Fruit fly (Drosophila melanogaster): ENCODE measurements around the gene slp2.

slp2 gene

dm6 chr2L:3832249-3832675 lies 4.4 kb upstream of the slp2 start (continued):
- TF ChIP-seq croc (GFP tag; conservative IDR thresholded peaks at IDR 0.05) (peak; percentile 98), gcm2 (GFP tag; optimal IDR thresholded peaks at IDR 0.05) (peak; percentile 95), ham (GFP tag; IDR thresholded peaks at IDR 0.05) (0 out of 2 replicates have a peak, but pooled peaks have one; percentile 28), NK7.1 (GFP tag; optimal IDR thresholded peaks at IDR 0.05) (peak; percentile 94), Ssrp (tag; optimal IDR thresholded peaks at IDR 0.05) (peak; percentile 97), Sry-δ (GFP tag; optimal IDR thresholded peaks at IDR 0.05) (peak; percentile 70), TFAM (GFP tag; optimal IDR thresholded peaks at IDR 0.05) (peak; percentile 92), B-H2 (GFP tag; optimal IDR thresholded peaks at IDR 0.05) (peak; percentile 61), NC2β (GFP tag; optimal IDR thresholded peaks at IDR 0.05) (peak; percentile 98), H2.0 (GFP tag; IDR thresholded peaks at IDR 0.05) (peak; percentile 95), CG1832 (GFP tag; optimal IDR thresholded peaks at IDR 0.05) (peak; percentile 1), bab2 (GFP tag; optimal IDR thresholded peaks at IDR 0.05) (peak; percentile 97), CG4617 (GFP tag; optimal IDR thresholded peaks at IDR 0.05; ENCODE audit: borderline replicate concordance) (peak; percentile 94), Med (GFP tag) (peak; percentile 99), CG1233 (GFP tag; optimal IDR thresholded peaks at IDR 0.05) (peak; percentile 96), slp2 (GFP tag; optimal IDR thresholded peaks at IDR 0.05) (peak; percentile 99), CG13287 (GFP tag; IDR thresholded peaks at IDR 0.05; ENCODE audit: partially characterized antibody) (no peak), Ptx1 (GFP tag; IDR thresholded peaks at IDR 0.05) (peak; percentile 96), Abd-B (GFP tag; optimal IDR thresholded peaks at IDR 0.05) (peak; percentile 96), corto (GFP tag; optimal IDR thresholded peaks at IDR 0.05) (no peak), crp (GFP tag; optimal IDR thresholded peaks at IDR 0.05) (peak; percentile 15 to 64), maf-S (GFP tag; optimal IDR thresholded peaks at IDR 0.05) (peak; percentile 95), cg (GFP tag; optimal IDR thresholded peaks at IDR 0.05) (peak; percentile 62), CG11504 (tag; optimal IDR thresholded peaks at IDR 0.05) (peak; percentile 96), gfzf (GFP tag; optimal IDR thresholded peaks at IDR 0.05) (peak; percentile 29), hkb (optimal IDR thresholded peaks at IDR 0.05) (no peak), hkb (GFP tag; IDR thresholded peaks at IDR 0.05) (peak; percentile 97), CG4360 (GFP tag; IDR thresholded peaks at IDR 0.05) (peak; percentile 71), odd (GFP tag; optimal IDR thresholded peaks at IDR 0.05) (peak; percentile 93), Hey (tag; optimal IDR thresholded peaks at IDR 0.05) (peak; percentile 96), z (GFP tag; IDR thresholded peaks at IDR 0.05) (peak; percentile 75), eyg (GFP tag; optimal IDR thresholded peaks at IDR 0.05) (peak; percentile 84), ase (GFP tag; IDR thresholded peaks at IDR 0.05) (peak; percentile 94), sug (tag; optimal IDR thresholded peaks at IDR 0.05) (peak; percentile 76), ssp (GFP tag; IDR thresholded peaks at IDR 0.05) (peak; percentile 90), CG6813 (GFP tag; optimal IDR thresholded peaks at IDR 0.05) (peak; percentile 97), toy (GFP tag; IDR thresholded peaks at IDR 0.05) (peak; percentile 80), Rx (GFP tag; IDR thresholded peaks at IDR 0.05) (peak; percentile 97), Asciz (GFP tag; optimal IDR thresholded peaks at IDR 0.05) (peak; percentile 94), tap (tag; optimal IDR thresholded peaks at IDR 0.05) (peak; percentile 96), kah (GFP tag; optimal IDR thresholded peaks at IDR 0.05) (peak; percentile 91), Six4 (GFP tag; optimal IDR thresholded peaks at IDR 0.05) (peak; percentile 98), Fer3 (tag; optimal IDR thresholded peaks at IDR 0.05) (peak; percentile 89), ash1 (GFP tag; optimal IDR thresholded peaks at IDR 0.05) (no peak), ap (GFP tag; IDR thresholded peaks at IDR 0.05) (peak; percentile 92), CG10654 (GFP tag; optimal IDR thresholded peaks at IDR 0.05) (peak; percentile 97), CG11560 (tag; IDR thresholded peaks at IDR 0.05) (peak; percentile 83), slbo (GFP tag; IDR thresholded peaks at IDR 0.05) (peak; percentile 90), CG16813 (GFP tag; IDR thresholded peaks at IDR 0.05; ENCODE audit: partially characterized antibody) (0 out of 3 replicates have a peak, but pooled peaks have one; percentile 34), tna (GFP tag; IDR thresholded peaks at IDR 0.05; ENCODE audit: partially characterized antibody) (no peak), ranshi (GFP tag; IDR thresholded peaks at IDR 0.05) (peak; percentile 95)
